Fruit fly (Drosophila melanogaster) whole organism, pupa: ENCODE measurements around the gene CG9396.

Source experiments
- CG10348 ChIP-seq: fragments of 200-800 bp; sonication (Bioruptor generic); IDR thresholded peaks from 2 replicates; pipeline ENCODE4 v1.3.6; 2022; ENCODE audit warnings: missing biosample characterization, missing genetic modification characterization
- CG12605 ChIP-seq: fragments of 200-800 bp; sonication (Bioruptor generic); IDR thresholded peaks from 2 replicates; pipeline ENCODE4 v1.3.6; 2022; ENCODE audit warnings: missing biosample characterization, missing genetic modification characterization
- CG13204 ChIP-seq: fragments of 200-800 bp; sonication (Bioruptor generic); optimal IDR thresholded peaks from 2 replicates; lab custom pipeline; 2018; ENCODE audit warnings: missing biosample characterization, mild to moderate bottlenecking, missing genetic modification characterization, moderate library complexity
- CG14655 ChIP-seq: fragments of 200-800 bp; sonication (Bioruptor generic); optimal IDR thresholded peaks from 3 replicates; lab custom pipeline; 2017; ENCODE audit warnings: mild to moderate bottlenecking, missing biosample characterization, missing genetic modification reagents, missing genetic modification characterization
- CG15710 ChIP-seq: fragments of 200-800 bp; sonication (Bioruptor generic); optimal IDR thresholded peaks from 2 replicates; lab custom pipeline; 2018; ENCODE audit warnings: missing biosample characterization, mild to moderate bottlenecking, missing genetic modification characterization, moderate library complexity
- CG17806 ChIP-seq: fragments of 200-800 bp; sonication (Bioruptor generic); optimal IDR thresholded peaks from 2 replicates; lab custom pipeline; 2018; ENCODE audit warnings: missing biosample characterization, mild to moderate bottlenecking, missing genetic modification characterization, moderate library complexity
- CG32121 ChIP-seq: fragments of 200-800 bp; sonication (Bioruptor generic); IDR thresholded peaks from 2 replicates; pipeline ENCODE4 v1.3.6; 2022; ENCODE audit warnings: missing biosample characterization, missing genetic modification characterization
- CG34367 ChIP-seq: fragments of 200-800 bp; sonication (Bioruptor generic); optimal IDR thresholded peaks from 2 replicates; lab custom pipeline; 2018; ENCODE audit warnings: missing biosample characterization, mild to moderate bottlenecking, missing genetic modification characterization
- CG4496 ChIP-seq: fragments of 200-800 bp; sonication (Bioruptor generic); IDR thresholded peaks from 3 replicates; pipeline ENCODE4 v1.3.6; 2022; ENCODE audit warnings: missing biosample characterization, missing genetic modification characterization
- CG8159 ChIP-seq: fragments of 200-800 bp; sonication (Bioruptor generic); optimal IDR thresholded peaks from 3 replicates; lab custom pipeline; 2018; ENCODE audit warnings: missing biosample characterization, mild to moderate bottlenecking, missing genetic modification characterization, moderate library complexity
- CG8301 ChIP-seq: fragments of 200-800 bp; sonication (Bioruptor generic); optimal IDR thresholded peaks from 2 replicates; lab custom pipeline; 2018; ENCODE audit warnings: missing biosample characterization, mild to moderate bottlenecking, missing genetic modification characterization
- CG9948 ChIP-seq: fragments of 200-800 bp; sonication (Bioruptor generic); optimal IDR thresholded peaks from 2 replicates; lab custom pipeline; 2018; ENCODE audit warnings: missing biosample characterization, mild to moderate bottlenecking, missing genetic modification characterization, moderate library complexity
- D1 ChIP-seq: fragments of 200-800 bp; sonication (Bioruptor generic); optimal IDR thresholded peaks from 2 replicates; lab custom pipeline; 2018; ENCODE audit warnings: missing biosample characterization, mild to moderate bottlenecking, missing genetic modification characterization, moderate library complexity
- EcR ChIP-seq: fragments of 200-800 bp; sonication (Bioruptor generic); optimal IDR thresholded peaks from 3 replicates; lab custom pipeline; 2019; ENCODE audit warnings: missing biosample characterization, missing genetic modification characterization, mild to moderate bottlenecking, moderate library complexity, missing genetic modification reagents
- Ets98B ChIP-seq: fragments of 200-800 bp; sonication (Bioruptor generic); IDR thresholded peaks from 2 replicates; pipeline ENCODE4 v1.3.6; 2022; ENCODE audit warnings: missing biosample characterization, missing genetic modification characterization
- Pif1A ChIP-seq: fragments of 200-800 bp; sonication (Bioruptor generic); optimal IDR thresholded peaks from 3 replicates; lab custom pipeline; 2016; ENCODE audit warnings: missing biosample characterization, missing genetic modification characterization
- Pif1B ChIP-seq: fragments of 200-800 bp; sonication (Bioruptor generic); optimal IDR thresholded peaks from 3 replicates; lab custom pipeline; 2016; ENCODE audit warnings: missing biosample characterization, missing genetic modification characterization
- Snoo ChIP-seq: fragments of 200-800 bp; sonication (Bioruptor generic); optimal IDR thresholded peaks from 3 replicates; lab custom pipeline; 2017; ENCODE audit warnings: missing biosample characterization, mild to moderate bottlenecking, missing genetic modification characterization, inconsistent platforms
- fd96Ca ChIP-seq: fragments of 200-800 bp; sonication (Bioruptor generic); IDR thresholded peaks from 3 replicates; pipeline ENCODE4 v1.3.6; 2022; ENCODE audit warnings: missing biosample characterization, missing genetic modification characterization
- gl ChIP-seq: fragments of 200-800 bp; sonication (Bioruptor generic); optimal IDR thresholded peaks from 2 replicates; lab custom pipeline; 2018; ENCODE audit warnings: missing biosample characterization, mild to moderate bottlenecking, missing genetic modification characterization
- rn ChIP-seq: fragments of 200-800 bp; sonication (Bioruptor generic); IDR thresholded peaks from 2 replicates; pipeline ENCODE4 v1.3.6; 2022; ENCODE audit warnings: missing biosample characterization, missing genetic modification characterization

The CG9396 gene

dm6 chr3R:9534595-9535217, 36.7 kb downstream of the CG9396 start:
- TF ChIP-seq CG4496 (GFP tag; lab: Robert Waterston, UW) (peak; percentile 27; the same call in 2 of the 3 replicates), CG12605 (GFP tag; lab: Robert Waterston, UW) (peak; percentile 53), rn (GFP tag; lab: Robert Waterston, UW) (no peak), Ets98B (GFP tag; lab: Robert Waterston, UW) (peak; percentile 7; the same call in 1 of the 2 replicates), CG32121 (GFP tag; lab: Robert Waterston, UW) (no peak), CG9948 (tag; lab: Kevin White, UChicago) (no peak), CG34367 (no peak), EcR (GFP tag; lab: Kevin White, UChicago) (peak; percentile 69), D1 (tag; lab: Kevin White, UChicago) (no peak)

DNA sequence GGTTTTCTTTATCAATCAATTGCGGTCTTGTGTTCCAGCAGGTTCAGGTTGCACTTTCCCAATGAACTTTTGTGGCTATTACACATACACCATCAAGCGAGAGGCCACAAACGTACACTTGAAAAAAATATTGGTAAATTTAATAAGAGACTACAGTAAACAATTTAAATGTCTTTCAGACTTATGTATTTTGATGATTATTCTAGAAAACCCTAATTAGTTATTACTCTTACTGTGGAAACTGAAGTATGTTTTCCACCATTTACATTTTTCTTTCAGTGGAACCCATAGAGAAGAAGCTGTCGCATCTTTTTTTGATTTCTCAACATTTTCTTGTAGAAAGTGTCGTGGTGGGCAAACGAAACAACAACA, 37.3 kb downstream of the CG9396 start:
- TF ChIP-seq CG34367 = peak; percentile 86
- peak; percentile 75 for TF ChIP-seq Pif1B (GFP tag; lab: Kevin White, UChicago)
- TF ChIP-seq CG12605 (GFP tag; lab: Robert Waterston, UW) = peak; percentile 83
- peak; percentile 51; the same call in 1 of the 3 replicates for TF ChIP-seq fd96Ca (GFP tag; lab: Robert Waterston, UW)
- TF ChIP-seq CG14655 (GFP tag; lab: Kevin White, UChicago) = peak; percentile 93
- peak; percentile 90 for TF ChIP-seq CG8159 (tag; lab: Kevin White, UChicago)
- peak; percentile 85 for TF ChIP-seq D1 (tag; lab: Kevin White, UChicago)
- TF ChIP-seq CG13204 = peak; percentile 22
- TF ChIP-seq EcR (GFP tag; lab: Kevin White, UChicago) = no peak
- peak; percentile 90 for TF ChIP-seq CG17806 (tag; lab: Kevin White, UChicago)
- TF ChIP-seq CG32121 (GFP tag; lab: Robert Waterston, UW) = peak; percentile 91
- TF ChIP-seq CG8301 (tag; lab: Kevin White, UChicago) = peak; percentile 94
- TF ChIP-seq Snoo (tag; lab: Kevin White, UChicago) = peak; percentile 79
- peak; percentile 82 for TF ChIP-seq rn (GFP tag; lab: Robert Waterston, UW)
- peak; percentile 45 for TF ChIP-seq gl (tag; lab: Kevin White, UChicago)
- peak; percentile 85 for TF ChIP-seq CG15710 (tag; lab: Kevin White, UChicago)
- peak; percentile 96 for TF ChIP-seq CG4496 (GFP tag; lab: Robert Waterston, UW)
- peak; percentile 93 for TF ChIP-seq Ets98B (GFP tag; lab: Robert Waterston, UW)
- peak; percentile 44; the same call in 1 of the 2 replicates for TF ChIP-seq CG10348 (GFP tag; lab: Robert Waterston, UW)
- peak; percentile 91 for TF ChIP-seq CG9948 (tag; lab: Kevin White, UChicago)
- peak; percentile 87 for TF ChIP-seq Pif1A

dm6 chr3R:9533181-9534124, 38.0 kb downstream of the CG9396 start:
- TF ChIP-seq CG13204 (peak; percentile 89), CG10348 (GFP tag; lab: Robert Waterston, UW) (peak; percentile 75), rn (GFP tag; lab: Robert Waterston, UW) (peak; percentile 66), Pif1A (peak; percentile 98), fd96Ca (GFP tag; lab: Robert Waterston, UW) (peak; percentile 93), CG4496 (GFP tag; lab: Robert Waterston, UW) (peak; percentile 90; the same call in 2 of the 3 replicates), CG32121 (GFP tag; lab: Robert Waterston, UW) (peak; percentile 91), CG8159 (tag; lab: Kevin White, UChicago) (peak; percentile 97), CG9948 (tag; lab: Kevin White, UChicago) (peak; percentile 96), CG12605 (GFP tag; lab: Robert Waterston, UW) (peak; percentile 44; the same call in 1 of the 2 replicates), CG15710 (tag; lab: Kevin White, UChicago) (peak; percentile 94), Ets98B (GFP tag; lab: Robert Waterston, UW) (peak; percentile 77; the same call in 1 of the 2 replicates), CG17806 (tag; lab: Kevin White, UChicago) (peak; percentile 91), gl (tag; lab: Kevin White, UChicago) (peak; percentile 85), D1 (tag; lab: Kevin White, UChicago) (peak; percentile 95), CG8301 (tag; lab: Kevin White, UChicago) (peak; percentile 98), CG14655 (GFP tag; lab: Kevin White, UChicago) (peak; percentile 99), Snoo (tag; lab: Kevin White, UChicago) (peak; percentile 98), CG34367 (peak; percentile 92), EcR (GFP tag; lab: Kevin White, UChicago) (peak; percentile 48), Pif1B (GFP tag; lab: Kevin White, UChicago) (peak; percentile 97)

DNA sequence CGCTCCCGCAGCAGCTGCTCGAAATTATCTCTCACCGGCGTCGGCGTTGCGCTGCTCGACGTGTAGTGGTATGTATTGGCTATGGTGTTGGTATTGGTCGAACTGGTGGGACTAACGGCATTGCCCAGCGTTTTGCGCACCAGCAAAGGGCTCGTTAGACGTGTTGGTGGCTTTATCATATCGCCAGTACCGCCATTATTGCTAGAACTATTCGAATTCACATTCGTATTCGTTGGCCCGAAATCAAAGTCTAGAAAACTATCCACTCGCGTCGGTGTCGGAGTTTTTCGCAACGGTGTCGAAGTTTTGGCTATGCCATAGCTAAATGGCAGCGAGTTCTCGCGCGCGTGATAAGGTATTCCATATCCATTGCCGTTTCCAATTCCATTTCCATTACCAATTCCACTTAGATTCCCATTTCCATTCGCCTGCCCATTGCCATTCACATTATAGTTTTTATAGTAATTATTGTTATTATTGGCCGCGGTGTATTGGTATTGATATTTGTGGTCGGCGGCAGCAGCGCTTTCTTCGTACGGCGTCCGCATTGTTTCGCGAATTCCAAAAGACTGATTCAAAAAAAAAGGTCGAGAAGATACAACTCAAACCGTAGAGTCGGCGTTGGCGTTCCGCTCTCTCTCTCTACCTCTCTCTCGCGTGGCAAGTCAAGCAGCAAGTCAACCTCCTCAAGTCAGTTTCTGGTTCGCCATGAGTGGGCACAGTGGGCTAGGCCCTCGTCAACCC, 38.8 kb downstream of the CG9396 start, which contains the start of gene by:
Gene by (minus strand): TSS at position 575 of the 744 bp plus-strand sequence.
- no peak for TF ChIP-seq gl (tag; lab: Kevin White, UChicago)
- TF ChIP-seq fd96Ca (GFP tag; lab: Robert Waterston, UW) = no peak
- TF ChIP-seq CG8159 (tag; lab: Kevin White, UChicago) = no peak
- no peak for TF ChIP-seq CG8301 (tag; lab: Kevin White, UChicago)
- no peak for TF ChIP-seq CG10348 (GFP tag; lab: Robert Waterston, UW)
- no peak for TF ChIP-seq CG15710 (tag; lab: Kevin White, UChicago)
- no peak for TF ChIP-seq rn (GFP tag; lab: Robert Waterston, UW)
- TF ChIP-seq CG14655 (GFP tag; lab: Kevin White, UChicago) = no peak
- TF ChIP-seq Snoo (tag; lab: Kevin White, UChicago) = no peak
- TF ChIP-seq CG4496 (GFP tag; lab: Robert Waterston, UW) = no peak; the same call in 2 of the 3 replicates
- TF ChIP-seq Ets98B (GFP tag; lab: Robert Waterston, UW) = no peak; the same call in 1 of the 2 replicates
- TF ChIP-seq D1 (tag; lab: Kevin White, UChicago) = no peak
- TF ChIP-seq CG17806 (tag; lab: Kevin White, UChicago) = no peak
